Worm (Caenorhabditis elegans): ENCODE measurements around the gene cyd-1.

DNA sequence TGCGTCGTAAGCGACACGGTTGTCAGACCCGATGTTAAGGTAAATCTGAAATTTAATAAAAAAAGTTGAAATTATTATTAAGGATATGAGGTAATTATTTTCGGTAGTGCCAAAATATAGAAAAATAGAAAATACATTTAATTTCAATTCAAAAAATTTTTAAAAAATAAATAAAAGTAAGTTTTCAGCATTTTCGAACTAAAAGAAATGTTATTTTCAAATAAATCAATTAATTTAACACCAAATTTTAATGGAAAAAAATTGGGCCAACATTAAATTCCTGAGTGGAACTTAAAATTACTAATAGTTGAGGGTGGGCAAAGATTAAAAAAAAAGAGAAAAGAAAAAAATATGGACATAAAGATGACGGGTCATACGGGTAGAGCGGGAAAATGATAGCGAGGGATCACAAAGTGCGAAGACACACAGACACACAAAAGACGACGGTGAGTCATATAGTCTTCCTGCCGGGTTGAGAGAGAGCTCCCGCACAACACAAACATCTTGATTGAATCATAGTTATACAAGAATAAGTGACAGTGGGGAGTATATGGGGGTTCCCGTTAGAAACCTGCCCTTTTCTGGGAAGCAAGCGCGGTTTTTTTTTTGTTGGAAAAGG is 45.5 kb downstream of the cyd-1 start, which contains the start of gene max-2:
- TF ChIP-seq tab-1 (GFP tag; IDR thresholded peaks at IDR 0.05) (no peak), flt-1 (GFP tag; IDR thresholded peaks at IDR 0.05) (no peak), ztf-29 (GFP tag; IDR thresholded peaks at IDR 0.05) (no peak), T22C8.4 (GFP tag; IDR thresholded peaks at IDR 0.05) (no peak), cog-1 (tag; optimal IDR thresholded peaks at IDR 0.05) (no peak), klf-2 (GFP tag; conservative IDR thresholded peaks at IDR 0.05) (no peak), med-1 (GFP tag; optimal IDR thresholded peaks at IDR 0.05; ENCODE audit: insufficient read depth) (no peak), ztf-23 (GFP tag; IDR thresholded peaks at IDR 0.05) (no peak), ref-1 (GFP tag; conservative IDR thresholded peaks at IDR 0.05) (no peak)
